Fruit fly (Drosophila melanogaster): Measurements from ENCODE around the gene kug.

The kug gene

DNA sequence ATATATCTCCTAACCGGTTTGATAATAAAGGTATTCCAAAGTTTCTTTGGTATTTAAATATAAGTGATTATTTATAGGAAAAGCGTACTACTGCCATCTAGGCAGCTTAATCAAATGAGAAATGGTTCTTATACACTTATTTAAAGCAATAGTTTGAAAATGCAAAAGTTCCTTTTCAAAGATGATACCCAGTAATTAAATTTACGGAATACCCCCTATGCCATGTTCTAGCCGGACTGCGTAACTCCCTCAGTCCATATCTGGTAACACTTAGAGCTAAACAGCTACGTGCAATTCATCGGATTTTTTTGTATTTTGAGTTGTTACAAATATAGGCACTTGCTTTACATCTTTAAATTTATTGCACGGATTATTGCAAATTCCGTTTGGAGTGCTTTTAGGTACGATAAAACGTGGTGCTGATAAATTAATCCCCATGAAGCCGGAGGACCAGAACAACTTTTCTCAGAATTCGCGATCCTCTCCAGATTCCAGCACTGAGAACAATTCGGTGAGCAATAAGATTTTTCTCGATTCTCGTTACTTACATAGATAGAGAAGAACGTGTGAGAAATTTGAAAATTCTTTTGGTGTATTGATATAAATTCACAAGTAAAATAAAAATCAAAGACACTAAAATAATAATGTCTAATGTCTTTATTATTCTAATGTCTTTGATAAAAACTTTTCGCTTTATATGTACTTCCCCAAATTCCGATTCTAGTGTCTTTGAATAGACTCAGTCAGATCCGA lies 2.4 kb upstream of the kug start, which contains the start of gene CG7668 (continued):
- peak; percentile 92 for TF ChIP-seq oc (tag; optimal IDR thresholded peaks at IDR 0.05)
- TF ChIP-seq ssp (GFP tag; IDR thresholded peaks at IDR 0.05) = no peak; the same call in none of the 2 replicates
- TF ChIP-seq Dfd (GFP tag; optimal IDR thresholded peaks at IDR 0.05) = no peak
- peak; percentile 77; the same call in 1 of the 2 replicates for TF ChIP-seq CG11247 (GFP tag; IDR thresholded peaks at IDR 0.05)
- peak; percentile 87 for TF ChIP-seq B-H2 (GFP tag; optimal IDR thresholded peaks at IDR 0.05)
- no peak for TF ChIP-seq CG3726 (GFP tag; IDR thresholded peaks at IDR 0.05)
- peak; percentile 82; the same call in 1 of the 3 replicates for TF ChIP-seq otp (GFP tag; IDR thresholded peaks at IDR 0.05)
- TF ChIP-seq run (tag; optimal IDR thresholded peaks at IDR 0.05) = peak; percentile 85
- TF ChIP-seq Max (GFP tag; optimal IDR thresholded peaks at IDR 0.05) = peak; percentile 89
- TF ChIP-seq tap (tag; optimal IDR thresholded peaks at IDR 0.05) = peak; percentile 91
- no peak for TF ChIP-seq dan (GFP tag; IDR thresholded peaks at IDR 0.05)
- TF ChIP-seq ara (GFP tag; IDR thresholded peaks at IDR 0.05) = no peak; the same call in 1 of the 2 replicates
- TF ChIP-seq CG6175 (GFP tag; IDR thresholded peaks at IDR 0.05) = peak; percentile 62; the same call in 2 of the 3 replicates
- no peak for TF ChIP-seq CG2129 (GFP tag; IDR thresholded peaks at IDR 0.05; ENCODE audit: partially characterized antibody)
- TF ChIP-seq Rfx (GFP tag; IDR thresholded peaks at IDR 0.05) = no peak; the same call in 1 of the 2 replicates
- no peak for TF ChIP-seq Lpt (GFP tag; optimal IDR thresholded peaks at IDR 0.05)
- TF ChIP-seq CG4328 (GFP tag; optimal IDR thresholded peaks at IDR 0.05) = peak; percentile 87
- peak; percentile 87 for TF ChIP-seq CG1233 (GFP tag; optimal IDR thresholded peaks at IDR 0.05)
- TF ChIP-seq tx (GFP tag; optimal IDR thresholded peaks at IDR 0.05) = peak; percentile 86
- TF ChIP-seq CG1647 (GFP tag; optimal IDR thresholded peaks at IDR 0.05) = peak; percentile 23
- TF ChIP-seq Bteb2 (GFP tag; optimal IDR thresholded peaks at IDR 0.05) = peak; percentile 91
- peak; percentile 73 for TF ChIP-seq repo (GFP tag; optimal IDR thresholded peaks at IDR 0.05)
- TF ChIP-seq Mad (GFP tag; optimal IDR thresholded peaks at IDR 0.05) = peak; percentile 78
- TF ChIP-seq Doc3 (GFP tag; IDR thresholded peaks at IDR 0.05; ENCODE audit: partially characterized antibody) = no peak
- no peak for TF ChIP-seq Hr39 (optimal IDR thresholded peaks at IDR 0.05)
- TF ChIP-seq CG4707 (GFP tag; optimal IDR thresholded peaks at IDR 0.05) = peak; percentile 77
- peak; percentile 87 for TF ChIP-seq Ssrp (tag; optimal IDR thresholded peaks at IDR 0.05)
- TF ChIP-seq CG14441 (GFP tag; IDR thresholded peaks at IDR 0.05) = peak; percentile 91
- peak; percentile 69 for TF ChIP-seq crc (GFP tag; optimal IDR thresholded peaks at IDR 0.05)
- peak; percentile 91 for TF ChIP-seq grau (tag; optimal IDR thresholded peaks at IDR 0.05)
- peak; percentile 81 for TF ChIP-seq her (GFP tag; optimal IDR thresholded peaks at IDR 0.05)
- TF ChIP-seq fru (optimal IDR thresholded peaks at IDR 0.05) = no peak
- peak; percentile 86 for TF ChIP-seq CG11085 (GFP tag; IDR thresholded peaks at IDR 0.05)
- peak; percentile 94 for TF ChIP-seq row (GFP tag; IDR thresholded peaks at IDR 0.05)
- TF ChIP-seq CG6254 (GFP tag; optimal IDR thresholded peaks at IDR 0.05) = peak; percentile 79
- TF ChIP-seq MTF-1 (GFP tag; optimal IDR thresholded peaks at IDR 0.05; ENCODE audit: borderline replicate concordance) = peak; percentile 55
- TF ChIP-seq z (GFP tag; IDR thresholded peaks at IDR 0.05) = peak; percentile 55; the same call in 1 of the 3 replicates
- peak; percentile 96 for TF ChIP-seq gem (tag; optimal IDR thresholded peaks at IDR 0.05)
- peak; percentile 34 for TF ChIP-seq TFAM (GFP tag; optimal IDR thresholded peaks at IDR 0.05)
- no peak for TF ChIP-seq ato (GFP tag; IDR thresholded peaks at IDR 0.05; ENCODE audit: partially characterized antibody)
- peak; percentile 90 for TF ChIP-seq Drgx (GFP tag; IDR thresholded peaks at IDR 0.05)
- peak; percentile 78 for TF ChIP-seq CG12104 (GFP tag; optimal IDR thresholded peaks at IDR 0.05)
- peak; percentile 86 for TF ChIP-seq CG4820 (GFP tag; optimal IDR thresholded peaks at IDR 0.05)
- TF ChIP-seq Camta (GFP tag; optimal IDR thresholded peaks at IDR 0.05) = peak; percentile 89
- no peak for TF ChIP-seq Gsc (GFP tag; IDR thresholded peaks at IDR 0.05)
- peak; percentile 75 for TF ChIP-seq CG31365 (tag; optimal IDR thresholded peaks at IDR 0.05)
- TF ChIP-seq danr (GFP tag; IDR thresholded peaks at IDR 0.05) = peak; percentile 77
- peak; percentile 84; the same call in 1 of the 2 replicates for TF ChIP-seq CG4730 (GFP tag; IDR thresholded peaks at IDR 0.05)
- TF ChIP-seq Poxn (GFP tag; IDR thresholded peaks at IDR 0.05) = no peak; the same call in 1 of the 2 replicates
- TF ChIP-seq gsb-n (tag; optimal IDR thresholded peaks at IDR 0.05) = peak; percentile 87
- TF ChIP-seq CG9797 (GFP tag; optimal IDR thresholded peaks at IDR 0.05) = peak; percentile 63

Data from whole organism, embryonic.